Fruit fly (Drosophila melanogaster) whole organism: Measurements from ENCODE around the gene CG16989.

ENCODE experiments used
- pan ChIP-seq: fragments of >200 bp; optimal IDR thresholded peaks from 2 replicates; lab custom pipeline; 2017
- psq ChIP-seq: fragments of >200 bp; optimal IDR thresholded peaks from 2 replicates; lab custom pipeline; 2017
- usp ChIP-seq: fragments of >200 bp; optimal IDR thresholded peaks from 2 replicates; lab custom pipeline; 2017; ENCODE audit warnings: missing biosample characterization, missing genetic modification characterization, mixed read lengths

DNA sequence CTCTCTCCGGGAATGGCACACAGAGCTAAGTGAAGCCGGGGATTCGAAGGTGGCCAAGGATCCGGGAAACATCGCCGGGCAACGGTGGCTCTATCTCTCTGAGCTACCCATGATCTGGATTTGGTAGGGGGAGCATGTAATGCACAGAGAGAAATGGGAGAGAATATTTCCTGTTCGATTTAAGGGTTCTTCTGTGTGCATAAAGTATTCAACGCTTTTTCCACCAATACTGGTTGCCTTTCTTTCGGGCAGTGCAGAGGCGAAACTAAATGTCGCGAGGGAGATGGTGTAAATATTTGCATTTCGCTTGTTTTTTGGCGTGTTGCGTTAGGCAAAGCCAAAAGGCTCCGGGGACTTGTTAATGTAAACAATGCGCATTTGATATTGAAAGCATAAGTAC lies 49.0 kb downstream of the CG16989 start:
- no peak for TF ChIP-seq usp (GFP tag; lab: Kevin White, UChicago)
- TF ChIP-seq psq = no peak
- TF ChIP-seq pan (lab: Kevin White, UChicago) = no peak
